Fruit fly (Drosophila melanogaster): ENCODE data around the gene REG.
A peak's percentile ranks its signal among the peaks of the same experiment; 100 is the strongest.

REG gene

DNA sequence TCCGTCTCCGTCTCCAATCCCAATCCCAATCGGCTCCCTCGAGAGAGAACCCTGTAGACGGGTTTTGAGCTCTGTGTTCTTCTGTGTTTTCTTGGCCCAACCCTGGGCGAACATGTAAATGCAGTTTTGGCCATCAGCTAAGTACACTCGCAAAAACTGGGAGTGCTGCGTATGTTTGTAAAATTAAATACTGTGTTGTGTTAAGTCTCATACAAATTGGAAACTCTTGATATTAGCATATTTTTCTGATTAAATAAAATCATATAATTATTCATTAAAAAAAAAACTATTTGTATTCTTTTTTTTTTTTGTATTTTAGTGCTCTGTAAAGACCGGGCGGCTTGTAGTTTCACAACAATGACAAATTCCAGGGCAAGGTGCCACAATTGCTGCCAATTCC, 33.6 kb downstream of the REG start (continued):
- TF ChIP-seq CG34406 (GFP tag; optimal IDR thresholded peaks at IDR 0.05) = peak; percentile 64
- TF ChIP-seq esn (GFP tag; optimal IDR thresholded peaks at IDR 0.05) = peak; percentile 73
- peak; percentile 30 for TF ChIP-seq CG11902 (GFP tag; optimal IDR thresholded peaks at IDR 0.05)
- peak; percentile 82 for TF ChIP-seq CG10631 (GFP tag; optimal IDR thresholded peaks at IDR 0.05)
- TF ChIP-seq Smox (GFP tag; optimal IDR thresholded peaks at IDR 0.05) = peak; percentile 54
- peak; percentile 49 for TF ChIP-seq CG16779 (tag; optimal IDR thresholded peaks at IDR 0.05)
- TF ChIP-seq CG3919 (GFP tag; optimal IDR thresholded peaks at IDR 0.05) = peak; percentile 74
- TF ChIP-seq net (GFP tag; optimal IDR thresholded peaks at IDR 0.05) = peak; percentile 54
- TF ChIP-seq dsx (GFP tag; optimal IDR thresholded peaks at IDR 0.05; ENCODE audit: poor library complexity, severe bottlenecking) = peak; percentile 21
- TF ChIP-seq OdsH (GFP tag; optimal IDR thresholded peaks at IDR 0.05) = peak; percentile 64
- no peak for TF ChIP-seq CG6854 (GFP tag; optimal IDR thresholded peaks at IDR 0.05)
- peak; percentile 70 for TF ChIP-seq CG8632 (GFP tag; optimal IDR thresholded peaks at IDR 0.05)
- TF ChIP-seq Hr39 (GFP tag; optimal IDR thresholded peaks at IDR 0.05) = peak; percentile 28
- TF ChIP-seq Lpt (GFP tag; optimal IDR thresholded peaks at IDR 0.05) = peak; percentile 53
- peak; percentile 81 for TF ChIP-seq CG15336 (GFP tag; IDR thresholded peaks at IDR 0.05)
- TF ChIP-seq Ets21C (GFP tag; optimal IDR thresholded peaks at IDR 0.05) = peak; percentile 30
- peak; percentile 64 for TF ChIP-seq eg (GFP tag; IDR thresholded peaks at IDR 0.05)
- TF ChIP-seq CG7368 (GFP tag; optimal IDR thresholded peaks at IDR 0.05) = peak; percentile 60
- TF ChIP-seq CG9139 (GFP tag; optimal IDR thresholded peaks at IDR 0.05) = peak; percentile 28
- peak; percentile 41 for TF ChIP-seq fd59A (GFP tag; optimal IDR thresholded peaks at IDR 0.05)
- TF ChIP-seq CG32006 (GFP tag; optimal IDR thresholded peaks at IDR 0.05) = peak; percentile 58
- peak; percentile 3 for TF ChIP-seq Hr4 (GFP tag; optimal IDR thresholded peaks at IDR 0.05)

DNA sequence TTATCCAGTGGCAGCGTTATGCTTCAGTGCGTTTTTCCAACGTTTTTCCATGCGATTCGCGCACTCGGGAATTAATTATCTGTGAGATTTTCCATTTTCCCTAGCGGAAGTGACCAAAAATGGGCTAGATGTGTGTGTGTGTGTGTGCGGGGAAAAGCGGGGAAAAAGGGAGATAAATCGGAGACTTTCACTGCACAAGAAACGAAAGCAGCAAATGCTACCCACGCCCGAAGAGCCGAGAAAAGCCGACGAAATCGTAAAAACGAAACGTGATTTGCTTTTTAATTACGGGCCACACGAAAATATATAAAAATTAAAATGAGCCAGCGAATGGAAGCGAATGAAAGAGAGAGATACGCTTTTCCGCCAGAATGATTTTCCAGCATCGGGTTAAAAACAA, 35.7 kb downstream of the REG start:
- TF ChIP-seq Eip78C (GFP tag) (no peak), Eip75B (GFP tag; optimal IDR thresholded peaks at IDR 0.05) (no peak), salr (GFP tag; optimal IDR thresholded peaks at IDR 0.05) (no peak), CG6276 (GFP tag; optimal IDR thresholded peaks at IDR 0.05) (no peak), CG6163 (GFP tag; IDR thresholded peaks at IDR 0.05) (no peak), CG8319 (GFP tag; optimal IDR thresholded peaks at IDR 0.05) (no peak), Hr4 (GFP tag; optimal IDR thresholded peaks at IDR 0.05) (no peak), achi (GFP tag; optimal IDR thresholded peaks at IDR 0.05) (no peak), lz (GFP tag; optimal IDR thresholded peaks at IDR 0.05) (no peak), Ets96B (tag; optimal IDR thresholded peaks at IDR 0.05) (no peak), CG4318 (GFP tag; optimal IDR thresholded peaks at IDR 0.05) (no peak), vri (GFP tag; optimal IDR thresholded peaks at IDR 0.05) (no peak), CG11902 (GFP tag; optimal IDR thresholded peaks at IDR 0.05) (no peak), CG32006 (GFP tag; optimal IDR thresholded peaks at IDR 0.05) (no peak)

DNA sequence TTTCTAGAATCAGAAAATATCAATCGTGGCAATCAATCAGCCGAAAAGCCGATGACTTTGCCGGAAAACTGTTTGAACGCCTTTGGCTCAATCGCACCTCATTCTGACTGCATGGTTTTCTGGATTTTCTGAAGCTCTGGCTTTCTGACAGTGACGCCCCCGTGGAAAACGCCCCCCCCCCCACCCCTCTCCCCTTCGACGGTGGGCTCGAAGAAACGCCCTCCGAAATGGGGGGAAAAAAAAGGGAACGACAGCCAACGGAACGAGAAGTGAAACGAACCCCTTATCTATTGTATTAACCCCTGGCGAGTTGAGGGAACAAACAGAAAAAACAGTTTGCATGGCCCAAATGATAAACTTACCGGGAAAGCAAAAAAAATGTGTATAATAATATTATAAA, 36.4 kb downstream of the REG start:
- no peak for TF ChIP-seq CG31627 (GFP tag; optimal IDR thresholded peaks at IDR 0.05)
- no peak for TF ChIP-seq CG10669 (GFP tag; optimal IDR thresholded peaks at IDR 0.05)
- no peak for TF ChIP-seq net (GFP tag; optimal IDR thresholded peaks at IDR 0.05)
- TF ChIP-seq CG16779 (tag; optimal IDR thresholded peaks at IDR 0.05) = no peak
- TF ChIP-seq CG8319 (GFP tag; optimal IDR thresholded peaks at IDR 0.05) = no peak
- TF ChIP-seq fd59A (GFP tag; optimal IDR thresholded peaks at IDR 0.05) = no peak
- no peak for TF ChIP-seq CG34406 (GFP tag; optimal IDR thresholded peaks at IDR 0.05)
- no peak for TF ChIP-seq dsx (GFP tag; optimal IDR thresholded peaks at IDR 0.05; ENCODE audit: poor library complexity, severe bottlenecking)
- no peak for TF ChIP-seq salr (GFP tag; optimal IDR thresholded peaks at IDR 0.05)
- TF ChIP-seq CG11762 (GFP tag; optimal IDR thresholded peaks at IDR 0.05; ENCODE audit: insufficient read depth) = no peak
- TF ChIP-seq CG6163 (GFP tag; IDR thresholded peaks at IDR 0.05) = no peak
- TF ChIP-seq Hr39 (GFP tag; optimal IDR thresholded peaks at IDR 0.05) = no peak
